Fruit fly (Drosophila melanogaster) whole organism, embryonic: ENCODE data around the gene CG32984.
A peak's percentile ranks its signal among the peaks of the same experiment; 100 is the strongest.

Experiments
- Ada2b ChIP-seq: fragments of 200-800 bp; sonication (Bioruptor generic); IDR thresholded peaks from 2 replicates; pipeline ENCODE4 v1.3.6; 2022; ENCODE audit warnings: missing biosample characterization, missing genetic modification characterization
- CG10274 ChIP-seq: fragments of 200-800 bp; sonication (Bioruptor generic); optimal IDR thresholded peaks from 3 replicates; lab custom pipeline; 2017; ENCODE audit warnings: missing biosample characterization, mild to moderate bottlenecking, missing genetic modification characterization
- CG10462 ChIP-seq: fragments of 200-800 bp; sonication (Bioruptor generic); optimal IDR thresholded peaks from 2 replicates; lab custom pipeline; 2016; ENCODE audit warnings: missing biosample characterization, missing genetic modification characterization
- CG11093 ChIP-seq: fragments of 200-800 bp; sonication (Bioruptor generic); IDR thresholded peaks from 3 replicates; pipeline ENCODE4 v1.3.6; 2022; ENCODE audit warnings: missing biosample characterization, missing genetic modification characterization
- CG11504 ChIP-seq: fragments of 200-800 bp; sonication (Bioruptor generic); optimal IDR thresholded peaks from 3 replicates; lab custom pipeline; 2019; ENCODE audit warnings: missing biosample characterization, mild to moderate bottlenecking, missing genetic modification characterization, moderate library complexity
- CG11695 ChIP-seq: fragments of 200-800 bp; sonication (Bioruptor generic); IDR thresholded peaks from 3 replicates; pipeline ENCODE4 v1.3.6; 2022; ENCODE audit warnings: missing biosample characterization, missing genetic modification characterization
- CG12391 ChIP-seq: fragments of 200-800 bp; sonication (Bioruptor generic); optimal IDR thresholded peaks from 3 replicates; lab custom pipeline; 2018; ENCODE audit warnings: missing biosample characterization, mild to moderate bottlenecking, missing genetic modification characterization, moderate library complexity
- CG12744 ChIP-seq: fragments of 200-800 bp; sonication (Bioruptor generic); optimal IDR thresholded peaks from 2 replicates; lab custom pipeline; 2016; ENCODE audit warnings: missing biosample characterization, missing genetic modification characterization
- CG14050 ChIP-seq: fragments of 200-800 bp; sonication (Bioruptor generic); IDR thresholded peaks from 3 replicates; pipeline ENCODE4 v1.3.6; 2022; ENCODE audit warnings: missing biosample characterization, missing genetic modification characterization
- CG17186 ChIP-seq: fragments of 200-800 bp; sonication (Bioruptor generic); optimal IDR thresholded peaks from 3 replicates; lab custom pipeline; 2017; ENCODE audit warnings: missing biosample characterization, missing genetic modification reagents, missing genetic modification characterization
- CG2875 ChIP-seq: fragments of 200-800 bp; sonication (Bioruptor generic); optimal IDR thresholded peaks from 2 replicates; lab custom pipeline; 2017; ENCODE audit warnings: missing biosample characterization, mild to moderate bottlenecking, missing genetic modification characterization, missing genetic modification reagents
- CG31388 ChIP-seq: fragments of 200-800 bp; sonication (Bioruptor generic); optimal IDR thresholded peaks from 2 replicates; lab custom pipeline; 2016; ENCODE audit warnings: missing biosample characterization, missing genetic modification characterization
- CG32532 ChIP-seq: fragments of 200-800 bp; sonication (Bioruptor generic); IDR thresholded peaks from 2 replicates; pipeline ENCODE4 v1.3.6; 2022; ENCODE audit warnings: missing biosample characterization, missing genetic modification characterization
- CG34224 ChIP-seq: fragments of 200-800 bp; sonication (Bioruptor generic); IDR thresholded peaks from 3 replicates; pipeline ENCODE4 v1.3.6; 2022; ENCODE audit warnings: missing biosample characterization, missing genetic modification characterization; ENCODE audit not compliant: partially characterized antibody
- CG4282 ChIP-seq: fragments of 200-800 bp; sonication (Bioruptor generic); optimal IDR thresholded peaks from 2 replicates; lab custom pipeline; 2016; ENCODE audit warnings: missing biosample characterization, missing genetic modification characterization
- CG4328 ChIP-seq: fragments of 200-800 bp; sonication (Bioruptor generic); optimal IDR thresholded peaks from 3 replicates; lab custom pipeline; 2017; ENCODE audit warnings: missing biosample characterization, missing genetic modification reagents, missing genetic modification characterization
- CG4404 ChIP-seq: fragments of 200-800 bp; sonication (Bioruptor generic); IDR thresholded peaks from 2 replicates; pipeline ENCODE4 v1.3.6; 2022; ENCODE audit warnings: missing biosample characterization, missing genetic modification characterization
- CG4854 ChIP-seq: fragments of 200-800 bp; sonication (Bioruptor generic); optimal IDR thresholded peaks from 2 replicates; lab custom pipeline; 2016; ENCODE audit warnings: missing biosample characterization, missing genetic modification characterization, inconsistent platforms
- CG6689 ChIP-seq: fragments of 200-800 bp; sonication (Bioruptor generic); IDR thresholded peaks from 2 replicates; pipeline ENCODE4 v1.3.6; 2022; ENCODE audit warnings: missing biosample characterization, missing genetic modification characterization
- CG6813 ChIP-seq: fragments of 200-800 bp; sonication (Bioruptor generic); optimal IDR thresholded peaks from 2 replicates; lab custom pipeline; 2017; ENCODE audit warnings: missing biosample characterization, missing genetic modification characterization, mild to moderate bottlenecking, moderate library complexity, missing genetic modification reagents
- CG8089 ChIP-seq: fragments of 200-800 bp; sonication (Bioruptor generic); optimal IDR thresholded peaks from 3 replicates; lab custom pipeline; 2016; ENCODE audit warnings: missing biosample characterization, missing genetic modification characterization
- Dref ChIP-seq: fragments of 200-800 bp; sonication (Bioruptor generic); IDR thresholded peaks from 2 replicates; pipeline ENCODE4 v1.3.6; 2022; ENCODE audit warnings: missing biosample characterization, missing genetic modification characterization
- Ets65A ChIP-seq: fragments of 200-800 bp; sonication (Bioruptor generic); peaks from one replicate; lab custom pipeline; 2016; ENCODE audit warnings: missing biosample characterization, missing genetic modification characterization
- Fer2 ChIP-seq: fragments of 200-800 bp; sonication (Bioruptor generic); optimal IDR thresholded peaks from 2 replicates; lab custom pipeline; 2018; ENCODE audit warnings: missing biosample characterization, mild to moderate bottlenecking, missing genetic modification characterization, moderate library complexity
- HHEX ChIP-seq: fragments of 200-800 bp; sonication (Bioruptor generic); optimal IDR thresholded peaks from 3 replicates; lab custom pipeline; 2017; ENCODE audit warnings: missing biosample characterization, mild to moderate bottlenecking, missing genetic modification characterization, missing genetic modification reagents
- HmgD ChIP-seq: fragments of 200-800 bp; sonication (Bioruptor generic); optimal IDR thresholded peaks from 3 replicates; lab custom pipeline; 2016; ENCODE audit warnings: missing biosample characterization, missing genetic modification characterization
- Hr39 ChIP-seq: fragments of >200 bp; optimal IDR thresholded peaks from 2 replicates; lab custom pipeline; 2017
- Kr ChIP-seq: fragments of 200-800 bp; sonication (Bioruptor generic); optimal IDR thresholded peaks from 2 replicates; lab custom pipeline; 2017; ENCODE audit warnings: missing biosample characterization, mild to moderate bottlenecking, missing genetic modification characterization
- MBD-R2 ChIP-seq: fragments of 200-800 bp; sonication (Bioruptor generic); IDR thresholded peaks from 2 replicates; pipeline ENCODE4 v1.3.6; 2022; ENCODE audit warnings: missing biosample characterization, missing genetic modification characterization
- Nf-YC ChIP-seq: fragments of 200-800 bp; optimal IDR thresholded peaks from 3 replicates; lab custom pipeline; 2019; ENCODE audit warnings: missing biosample characterization, mild to moderate bottlenecking, missing genetic modification characterization, moderate library complexity
- Oaz ChIP-seq: fragments of 200-800 bp; sonication (Bioruptor generic); IDR thresholded peaks from 2 replicates; pipeline ENCODE4 v1.3.6; 2022; ENCODE audit warnings: missing biosample characterization, missing genetic modification characterization
- Oli ChIP-seq: fragments of 200-800 bp; sonication (Bioruptor generic); optimal IDR thresholded peaks from 2 replicates; lab custom pipeline; 2018; ENCODE audit warnings: missing biosample characterization, mild to moderate bottlenecking, missing genetic modification characterization, moderate library complexity
- PHDP ChIP-seq: fragments of 200-800 bp; sonication (Bioruptor generic); optimal IDR thresholded peaks from 3 replicates; lab custom pipeline; 2018; ENCODE audit warnings: missing biosample characterization, mild to moderate bottlenecking, missing genetic modification characterization, moderate library complexity
- Xbp1 ChIP-seq: fragments of 200-800 bp; sonication (Bioruptor generic); optimal IDR thresholded peaks from 3 replicates; lab custom pipeline; 2016; ENCODE audit warnings: missing biosample characterization, mild to moderate bottlenecking, missing genetic modification characterization
- ato ChIP-seq: fragments of 200-800 bp; sonication (Bioruptor generic); IDR thresholded peaks from 2 replicates; pipeline ENCODE4 v1.3.6; 2022; ENCODE audit warnings: missing biosample characterization, missing genetic modification characterization; ENCODE audit not compliant: partially characterized antibody
- chn ChIP-seq: fragments of 200-800 bp; sonication (Bioruptor generic); optimal IDR thresholded peaks from 2 replicates; lab custom pipeline; 2016; ENCODE audit warnings: missing biosample characterization, missing genetic modification characterization
- dpn ChIP-seq, 2 experiments: fragments of 200-800 bp; sonication (Bioruptor generic); optimal IDR thresholded peaks; 3 replicates each; lab custom pipeline; 2016; ENCODE audit warnings: missing biosample characterization in 2 of 2, missing genetic modification characterization in 2 of 2
- ems ChIP-seq: fragments of 200-800 bp; sonication (Bioruptor generic); optimal IDR thresholded peaks from 3 replicates; lab custom pipeline; 2016; ENCODE audit warnings: missing biosample characterization, missing genetic modification characterization
- exex ChIP-seq: fragments of 200-800 bp; sonication (Bioruptor generic); optimal IDR thresholded peaks from 4 replicates; lab custom pipeline; 2018; ENCODE audit warnings: missing biosample characterization, mild to moderate bottlenecking, missing genetic modification characterization, moderate library complexity
- gem ChIP-seq: fragments of 200-800 bp; sonication (Bioruptor generic); optimal IDR thresholded peaks from 2 replicates; lab custom pipeline; 2019; ENCODE audit warnings: missing biosample characterization, mild to moderate bottlenecking, missing genetic modification characterization, moderate library complexity
- gfzf ChIP-seq: fragments of 200-800 bp; sonication (Bioruptor generic); optimal IDR thresholded peaks from 2 replicates; lab custom pipeline; 2016; ENCODE audit warnings: missing biosample characterization, mild to moderate bottlenecking, missing genetic modification characterization, moderate library complexity
- gsb-n ChIP-seq: fragments of 200-800 bp; sonication (Bioruptor generic); optimal IDR thresholded peaks from 3 replicates; lab custom pipeline; 2018; ENCODE audit warnings: missing biosample characterization, mild to moderate bottlenecking, missing genetic modification characterization
- kah ChIP-seq: fragments of 200-800 bp; sonication (Bioruptor generic); optimal IDR thresholded peaks from 2 replicates; lab custom pipeline; 2018; ENCODE audit warnings: missing biosample characterization, mild to moderate bottlenecking, missing genetic modification characterization
- lab ChIP-seq: fragments of 200-800 bp; sonication (Bioruptor generic); optimal IDR thresholded peaks from 3 replicates; lab custom pipeline; 2017; ENCODE audit warnings: missing biosample characterization, missing genetic modification characterization, mild to moderate bottlenecking, moderate library complexity, missing genetic modification reagents
- lilli ChIP-seq: fragments of 200-800 bp; sonication (Bioruptor generic); optimal IDR thresholded peaks from 3 replicates; lab custom pipeline; 2016; ENCODE audit warnings: missing biosample characterization, missing genetic modification characterization
- nmo ChIP-seq: fragments of 200-800 bp; sonication (Bioruptor generic); optimal IDR thresholded peaks from 2 replicates; lab custom pipeline; 2018; ENCODE audit warnings: missing biosample characterization, mild to moderate bottlenecking, missing genetic modification characterization, moderate library complexity
- otp ChIP-seq: fragments of 200-800 bp; sonication (Bioruptor generic); IDR thresholded peaks from 3 replicates; pipeline ENCODE4, ENCODE4 v1.3.6; 2022; ENCODE audit warnings: missing biosample characterization, missing genetic modification characterization
- sens-2 ChIP-seq: fragments of 200-800 bp; sonication (Bioruptor generic); IDR thresholded peaks from 2 replicates; pipeline ENCODE4 v1.3.6; 2022; ENCODE audit warnings: missing biosample characterization, missing genetic modification characterization
- tna ChIP-seq: fragments of 200-800 bp; sonication (Bioruptor generic); IDR thresholded peaks from 2 replicates; pipeline ENCODE4 v1.3.6; 2022; ENCODE audit warnings: missing biosample characterization, missing genetic modification characterization; ENCODE audit not compliant: partially characterized antibody
- twi ChIP-seq: fragments of 200-800 bp; optimal IDR thresholded peaks from 2 replicates; lab custom pipeline; 2019; ENCODE audit warnings: missing biosample characterization, mild to moderate bottlenecking, missing genetic modification characterization, moderate library complexity
- vfl ChIP-seq: fragments of 200-800 bp; sonication (Bioruptor generic); optimal IDR thresholded peaks from 2 replicates; lab custom pipeline; 2016; ENCODE audit warnings: missing biosample characterization, missing genetic modification characterization
- zf30C ChIP-seq: fragments of 200-800 bp; sonication (Bioruptor generic); optimal IDR thresholded peaks from 3 replicates; lab custom pipeline; 2018; ENCODE audit warnings: missing biosample characterization, mild to moderate bottlenecking, missing genetic modification characterization

Gene CG32984

DNA sequence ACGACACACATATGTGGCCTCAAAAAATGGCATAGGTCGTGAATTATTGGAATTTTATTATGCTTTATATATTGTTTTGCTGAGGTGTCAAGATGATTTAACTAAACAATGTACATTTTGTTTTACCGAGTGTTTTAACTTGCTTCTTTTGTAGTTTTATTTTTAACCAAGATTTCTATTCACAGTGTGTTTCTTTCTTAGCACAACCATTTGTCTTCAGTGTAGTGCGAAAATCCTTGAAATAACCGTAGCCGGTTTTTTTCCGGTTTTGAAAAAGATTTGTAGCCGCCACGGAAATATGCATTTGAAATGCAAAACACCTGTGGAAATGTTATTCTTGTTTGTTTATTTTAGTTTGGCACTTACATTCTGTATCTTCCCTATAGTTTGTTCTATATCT lies 7.6 kb upstream of the CG32984 start (continued):
- TF ChIP-seq CG6813 (GFP tag; lab: Kevin White, UChicago) = no peak
- no peak for TF ChIP-seq lab (GFP tag; lab: Kevin White, UChicago)
- TF ChIP-seq Dref (GFP tag; lab: Robert Waterston, UW) = no peak
- TF ChIP-seq sens-2 = no peak
- TF ChIP-seq CG4328 (GFP tag; lab: Kevin White, UChicago) = no peak
- no peak for TF ChIP-seq CG34224 (GFP tag; lab: Robert Waterston, UW)
- TF ChIP-seq zf30C (GFP tag; lab: Kevin White, UChicago) = peak; percentile 52
- no peak for TF ChIP-seq nmo (GFP tag; lab: Kevin White, UChicago)
- no peak for TF ChIP-seq Oli
- TF ChIP-seq exex (tag; lab: Kevin White, UChicago) = no peak
- TF ChIP-seq CG12744 (GFP tag; lab: Kevin White, UChicago) = no peak
- TF ChIP-seq CG11504 (tag; lab: Kevin White, UChicago) = peak; percentile 0
- no peak for TF ChIP-seq gsb-n
- peak; percentile 3 for TF ChIP-seq twi
- no peak; the same call in 1 of the 2 replicates for TF ChIP-seq MBD-R2 (GFP tag; lab: Robert Waterston, UW)
- TF ChIP-seq Hr39 = no peak
- TF ChIP-seq ato = no peak
- no peak for TF ChIP-seq otp (GFP tag; lab: Robert Waterston, UW)
- TF ChIP-seq gem (tag; lab: Kevin White, UChicago) = peak; percentile 70
- TF ChIP-seq CG32532 = no peak
- no peak for TF ChIP-seq HmgD
- no peak for TF ChIP-seq CG4404 (GFP tag; lab: Robert Waterston, UW)
- TF ChIP-seq CG10274 = no peak
- TF ChIP-seq CG14050 (GFP tag; lab: Robert Waterston, UW) = no peak
- no peak for TF ChIP-seq ems (GFP tag; lab: Kevin White, UChicago)
- no peak for TF ChIP-seq CG11695 (GFP tag; lab: Robert Waterston, UW)
- TF ChIP-seq Ada2b (GFP tag; lab: Robert Waterston, UW) = peak; percentile 20; the same call in 1 of the 2 replicates

DNA sequence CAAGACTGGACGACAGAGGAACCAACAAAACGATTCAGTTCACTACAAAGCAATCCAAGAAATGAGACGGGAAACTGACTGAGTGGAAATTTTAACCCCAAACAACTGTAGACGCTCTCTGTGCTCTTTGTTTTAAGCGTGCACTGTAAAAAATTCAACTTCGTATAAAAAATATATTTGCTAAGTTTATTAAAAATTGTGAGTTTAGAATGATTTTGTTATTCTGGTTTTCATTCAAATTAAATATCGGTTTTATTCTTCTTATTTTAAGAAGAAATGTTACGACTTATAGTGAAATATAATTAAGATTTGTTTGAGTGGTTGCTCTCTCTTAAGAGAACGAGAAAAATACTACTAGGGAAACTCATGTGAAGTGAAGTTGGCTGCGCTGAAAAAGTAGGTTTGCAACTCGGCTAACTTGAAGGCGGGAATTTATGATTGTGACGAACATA lies 6.7 kb upstream of the CG32984 start:
- peak; percentile 93 for TF ChIP-seq Oaz
- peak; percentile 95 for TF ChIP-seq PHDP (tag; lab: Kevin White, UChicago)
- TF ChIP-seq CG12391 (tag; lab: Kevin White, UChicago) = peak; percentile 98
- peak; percentile 33 for TF ChIP-seq gfzf (GFP tag; lab: Kevin White, UChicago)
- peak; percentile 68 for TF ChIP-seq Fer2 (tag; lab: Kevin White, UChicago)
- TF ChIP-seq CG4854 (GFP tag; lab: Kevin White, UChicago) = peak; percentile 84
- peak; percentile 91 to 97 for TF ChIP-seq dpn (GFP tag; optimal IDR thresholded peaks at IDR 0.05; lab: Kevin White, UChicago)
- TF ChIP-seq tna = no peak; the same call in 1 of the 2 replicates
- TF ChIP-seq CG31388 (GFP tag; lab: Kevin White, UChicago) = peak; percentile 81
- peak; percentile 98 for TF ChIP-seq CG6689 (GFP tag; lab: Robert Waterston, UW)
- peak; percentile 89 for TF ChIP-seq CG2875 (GFP tag; lab: Kevin White, UChicago)
- TF ChIP-seq CG8089 = peak; percentile 85
- TF ChIP-seq Ets65A (GFP tag; lab: Kevin White, UChicago) = peak; percentile 94
- TF ChIP-seq CG4282 (GFP tag; lab: Kevin White, UChicago) = peak; percentile 78
- peak; percentile 71 for TF ChIP-seq Nf-YC (tag; lab: Kevin White, UChicago)
- TF ChIP-seq HHEX (GFP tag; lab: Kevin White, UChicago) = peak; percentile 86
- peak; percentile 57 for TF ChIP-seq Kr
- peak; percentile 95 for TF ChIP-seq CG11093
- peak; percentile 61 for TF ChIP-seq kah (GFP tag; lab: Kevin White, UChicago)
- peak; percentile 75 for TF ChIP-seq vfl
- peak; percentile 97 for TF ChIP-seq CG10462
- peak; percentile 94 for TF ChIP-seq nmo (GFP tag; lab: Kevin White, UChicago)
- TF ChIP-seq lilli (GFP tag; lab: Kevin White, UChicago) = peak; percentile 95
- peak; percentile 23 for TF ChIP-seq CG17186 (GFP tag; lab: Kevin White, UChicago)
- TF ChIP-seq chn (GFP tag; lab: Kevin White, UChicago) = peak; percentile 93
- peak; percentile 99 for TF ChIP-seq Xbp1
